Worm (Caenorhabditis elegans) whole organism, L4 larva: Measurements from ENCODE around the gene C05B5.12.
A peak's percentile ranks its signal among the peaks of the same experiment; 100 is the strongest.

ENCODE experiments used
- T20F7.1 ChIP-seq: fragments of 200-800 bp; sonication (Bioruptor generic); optimal IDR thresholded peaks from 2 replicates; lab custom pipeline; 2018; ENCODE audit warnings: mild to moderate bottlenecking, missing genetic modification characterization, missing compliant biosample characterization
- ceh-44 ChIP-seq: fragments of 200-800 bp; sonication (Bioruptor generic); IDR thresholded peaks from 2 replicates; pipeline ENCODE4 v1.3.6; 2022; ENCODE audit warnings: missing genetic modification reagents, missing genetic modification characterization, missing compliant biosample characterization
- ceh-62 ChIP-seq: sonication (generic microtip); optimal IDR thresholded peaks from 2 replicates; lab custom pipeline; 2017; ENCODE audit warnings: missing biosample characterization, missing genetic modification characterization
- nhr-11 ChIP-seq: fragments of 150-350 bp; optimal IDR thresholded peaks from 2 replicates; lab custom pipeline; 2014; ENCODE audit warnings: missing biosample characterization, missing genetic modification characterization
- unc-62 ChIP-seq, 3 experiments: fragments of 150-350 bp in 1 of 3; sonication (generic microtip); optimal IDR thresholded peaks in 2 of 3; peaks in 1 of 3; 1 replicate in 1 of 3; 2 replicates in 2 of 3; lab custom pipeline; 2014 to 2017; ENCODE audit warnings: missing biosample characterization in 3 of 3, missing genetic modification characterization in 3 of 3, missing genetic modification reagents in 3 of 3, missing genotype in 1 of 3
- zag-1 ChIP-seq: fragments of 150-350 bp; optimal IDR thresholded peaks from 2 replicates; lab custom pipeline; 2014; ENCODE audit warnings: missing biosample characterization, missing genetic modification characterization

The C05B5.12 gene

ce11 chrIII:10035783-10036182 lies 48.6 kb downstream of the C05B5.12 start, which contains the start of gene xbx-3:
Gene xbx-3 (plus strand): TSS chrIII:10035945.
- no peak for TF ChIP-seq T20F7.1 (GFP tag; lab: Kevin White, UChicago)
- TF ChIP-seq nhr-11 (tag; lab: Kevin White, UChicago), result peak; percentile 63
- no peak for TF ChIP-seq ceh-44 (GFP tag; lab: Robert Waterston, UW)

ce11 chrIII:10037150-10037549 lies 50.0 kb downstream of the C05B5.12 start, which contains the start of gene M04D8.7:
Gene M04D8.7 (plus strand): TSS chrIII:10037450.
- no peak for TF ChIP-seq zag-1
- TF ChIP-seq unc-62 (GFP tag; optimal IDR thresholded peaks at IDR 0.05 in 1 of 2; lab: Kevin White, UChicago), result peak in 1 of 2 experiments; percentile 41
- no peak for TF ChIP-seq unc-62 (tag; optimal IDR thresholded peaks at IDR 0.05; lab: Kevin White, UChicago)
- no peak for TF ChIP-seq ceh-62
